Fruit fly (Drosophila melanogaster) whole organism, wandering third instar larva: ENCODE results near the gene CG1529.
A peak's percentile ranks its signal among the peaks of the same experiment; 100 is the strongest.

Experiments
- Rel ChIP-seq, 2 experiments: fragments of 200-800 bp; sonication (Bioruptor generic) in 1 of 2; optimal IDR thresholded peaks; 2 replicates in 1 of 2; 3 replicates in 1 of 2; lab custom pipeline; 2016 to 2019; ENCODE audit warnings: mild to moderate bottlenecking in 2 of 2, missing biosample characterization in 2 of 2, missing genetic modification characterization in 2 of 2, moderate library complexity in 1 of 2
- dsf ChIP-seq: sonication (Bioruptor generic); optimal IDR thresholded peaks from 2 replicates; lab custom pipeline; 2016; ENCODE audit warnings: missing biosample characterization, missing genetic modification characterization, borderline replicate concordance
- foxo ChIP-seq, 2 experiments: fragments of 200-800 bp; sonication (Bioruptor generic); optimal IDR thresholded peaks; 2 replicates in 1 of 2; 3 replicates in 1 of 2; lab custom pipeline; 2016 to 2017; ENCODE audit warnings: missing biosample characterization in 2 of 2, missing genetic modification characterization in 2 of 2
- h ChIP-seq: fragments of 200-800 bp; sonication (Bioruptor generic); optimal IDR thresholded peaks from 3 replicates; lab custom pipeline; 2016; ENCODE audit warnings: missing biosample characterization, mild to moderate bottlenecking, missing genetic modification characterization
- pan ChIP-seq: fragments of >200 bp; optimal IDR thresholded peaks from 2 replicates; lab custom pipeline; 2017

DNA sequence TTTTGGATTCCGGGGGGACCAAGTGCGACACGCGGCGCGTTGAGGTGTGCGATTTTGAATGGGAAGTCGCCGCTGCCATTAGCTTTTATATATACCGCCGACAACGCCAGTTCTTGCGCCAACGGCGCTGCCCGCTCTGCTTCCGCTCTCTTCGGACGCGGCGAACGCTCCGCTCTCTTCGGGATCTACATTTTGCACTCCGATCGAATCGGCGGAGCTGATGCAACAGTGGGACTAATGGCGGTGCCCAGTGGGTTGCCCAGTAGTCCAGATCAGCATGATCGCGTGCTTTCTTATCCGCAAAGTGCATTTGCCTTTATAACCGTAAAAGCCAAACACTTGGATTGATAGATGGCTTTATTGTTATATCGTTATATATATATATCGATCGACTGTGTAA lies 35.7 kb upstream of the CG1529 start, which contains the start of gene CG32512:
- no peak for TF ChIP-seq Rel (GFP tag; optimal IDR thresholded peaks at IDR 0.05; lab: Kevin White, UChicago)
- TF ChIP-seq Rel (tag; optimal IDR thresholded peaks at IDR 0.05; lab: Kevin White, UChicago), result peak; percentile 7
- TF ChIP-seq dsf (GFP tag; lab: Kevin White, UChicago), result no peak
- no peak for TF ChIP-seq pan
- TF ChIP-seq h, result no peak
- TF ChIP-seq foxo (GFP tag; optimal IDR thresholded peaks at IDR 0.05; lab: Kevin White, UChicago), result no peak
